Worm (Caenorhabditis elegans) whole organism, L4/young adult: ENCODE results near the gene Y70G10A.3.

Experiments used
- W03F9.2 ChIP-seq: fragments of 150-350 bp; optimal IDR thresholded peaks from 2 replicates; lab custom pipeline; 2014; ENCODE audit warnings: missing biosample characterization, missing genetic modification characterization
- dao-5 ChIP-seq: sonication (generic microtip); optimal IDR thresholded peaks from 2 replicates; lab custom pipeline; 2016; ENCODE audit warnings: missing genotype, missing genetic modification characterization, moderate library complexity, missing compliant biosample characterization
- him-1 ChIP-seq: sonication (generic microtip); optimal IDR thresholded peaks from 2 replicates; lab custom pipeline; 2016; ENCODE audit warnings: missing genotype, missing genetic modification reagents, missing genetic modification characterization, missing compliant biosample characterization

DNA sequence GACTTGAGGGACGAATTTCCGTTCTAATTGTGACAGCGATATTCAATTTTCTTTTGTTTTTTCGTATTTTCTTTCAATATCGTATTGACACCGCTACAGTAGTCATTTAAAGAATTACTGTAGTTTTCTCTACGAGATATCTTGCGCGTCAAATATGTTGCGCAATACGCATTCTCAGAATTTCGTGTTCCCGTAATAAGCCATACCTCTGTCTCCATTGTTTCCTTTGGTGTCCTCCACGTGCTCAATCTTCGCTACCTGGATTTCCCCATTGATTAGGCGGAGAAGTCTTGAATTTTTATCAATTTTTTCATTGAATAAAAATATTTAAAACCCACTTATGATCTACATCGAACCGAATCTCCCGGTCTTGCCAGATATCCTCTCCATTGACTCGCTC is 22.4 kb downstream of the Y70G10A.3 start:
- TF ChIP-seq W03F9.2 = no peak
- no peak for TF ChIP-seq him-1 (tag; lab: Kevin White, UChicago)
- no peak for TF ChIP-seq dao-5 (tag; lab: Kevin White, UChicago)
